Worm (Caenorhabditis elegans) whole organism, early embryonic: ENCODE data around the gene K11H12.4.

Experiments used
- B0310.2 ChIP-seq: sonication (generic microtip); optimal IDR thresholded peaks from 2 replicates; lab custom pipeline; 2016; ENCODE audit warnings: mild to moderate bottlenecking, missing genetic modification characterization, missing compliant biosample characterization
- F13C5.2 ChIP-seq: sonication (generic microtip); optimal IDR thresholded peaks from 2 replicates; lab custom pipeline; 2017; ENCODE audit warnings: mild to moderate bottlenecking, missing genetic modification characterization, inconsistent platforms, missing compliant biosample characterization
- aly-1 ChIP-seq: sonication (generic microtip); optimal IDR thresholded peaks from 2 replicates; lab custom pipeline; 2016; ENCODE audit warnings: missing genetic modification characterization, missing compliant biosample characterization
- ama-1 ChIP-seq: fragments of 150-350 bp; optimal IDR thresholded peaks from 2 replicates; lab custom pipeline; 2014
- ceh-13 ChIP-seq: fragments of 200-800 bp; sonication (Bioruptor generic); optimal IDR thresholded peaks from 2 replicates; lab custom pipeline; 2018; ENCODE audit warnings: mild to moderate bottlenecking, missing genetic modification characterization, missing compliant biosample characterization
- ceh-36 ChIP-seq: sonication (generic microtip); optimal IDR thresholded peaks from 2 replicates; lab custom pipeline; 2016; ENCODE audit warnings: missing genetic modification characterization, inconsistent platforms, missing compliant biosample characterization
- flt-1 ChIP-seq: fragments of 200-800 bp; sonication (Bioruptor generic); IDR thresholded peaks from 2 replicates; pipeline ENCODE4 v1.3.6; 2022; ENCODE audit warnings: missing genetic modification characterization, missing compliant biosample characterization
- hmbx-1 ChIP-seq: sonication (generic microtip); optimal IDR thresholded peaks from 2 replicates; lab custom pipeline; 2016; ENCODE audit warnings: mild to moderate bottlenecking, missing genetic modification characterization, missing compliant biosample characterization
- hmg-4 ChIP-seq: fragments of 200-800 bp; sonication (Bioruptor generic); optimal IDR thresholded peaks from 2 replicates; lab custom pipeline; 2018; ENCODE audit warnings: mild to moderate bottlenecking, missing genetic modification characterization, missing compliant biosample characterization
- hnd-1 ChIP-seq: sonication (generic microtip); optimal IDR thresholded peaks from 2 replicates; lab custom pipeline; 2016; ENCODE audit warnings: missing genetic modification characterization, missing compliant biosample characterization
- sea-1 ChIP-seq: fragments of 200-800 bp; sonication (Bioruptor generic); conservative IDR thresholded peaks from 2 replicates; pipeline ENCODE4 v1.3.6; 2022; ENCODE audit warnings: missing genetic modification characterization, missing compliant biosample characterization
- tbx-11 ChIP-seq: fragments of 200-800 bp; sonication (Bioruptor generic); IDR thresholded peaks from 2 replicates; pipeline ENCODE4 v1.3.6; 2022; ENCODE audit warnings: missing genetic modification characterization, missing compliant biosample characterization
- tra-4 ChIP-seq: sonication (generic microtip); optimal IDR thresholded peaks from 2 replicates; lab custom pipeline; 2017; ENCODE audit warnings: missing genetic modification characterization, missing compliant biosample characterization

ce11 chrIV:659585-659984 lies 16.1 kb downstream of the K11H12.4 start:
- TF ChIP-seq ceh-13 (GFP tag; lab: Kevin White, UChicago), result no peak
- no peak for TF ChIP-seq sea-1 (GFP tag; lab: Robert Waterston, UW)
- TF ChIP-seq hmbx-1 (tag; lab: Kevin White, UChicago), result no peak
- TF ChIP-seq ama-1 (lab: Kevin White, UChicago), result no peak
- no peak for TF ChIP-seq flt-1 (GFP tag; lab: Robert Waterston, UW)
- no peak for TF ChIP-seq aly-1 (tag; lab: Kevin White, UChicago)
- TF ChIP-seq tbx-11, result no peak
- no peak for TF ChIP-seq hmg-4
- TF ChIP-seq tra-4 (tag; lab: Kevin White, UChicago), result no peak
- no peak for TF ChIP-seq ceh-36
- no peak for TF ChIP-seq F13C5.2 (tag; lab: Kevin White, UChicago)
- TF ChIP-seq B0310.2 (tag; lab: Kevin White, UChicago), result no peak
- TF ChIP-seq hnd-1 (tag; lab: Kevin White, UChicago), result no peak
